Worm (Caenorhabditis elegans): ENCODE results near the gene clec-232.
"Not testable (repeated sequence)": the region's sequence is repeated elsewhere in the genome, so short reads cannot be mapped to it uniquely, and the experiment has no call there.

Gene clec-232

DNA sequence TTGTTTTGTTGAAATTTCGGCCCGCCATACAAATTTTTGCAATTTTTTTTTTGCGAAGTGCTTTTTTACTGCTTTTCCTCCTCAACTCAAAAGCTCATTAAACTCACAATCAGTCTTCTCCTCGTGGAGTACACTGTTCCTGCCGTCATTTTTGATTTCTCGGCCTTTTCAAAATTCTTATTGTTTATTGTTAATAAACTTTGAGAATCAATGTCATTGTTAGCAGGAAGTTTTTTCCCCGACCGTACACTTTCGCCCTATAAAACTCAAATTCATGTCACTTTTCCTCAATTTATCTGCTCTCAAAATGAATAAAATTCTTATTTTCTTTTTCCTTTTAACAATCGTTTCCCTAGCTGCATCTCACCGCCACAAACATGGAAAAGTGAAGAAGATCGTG is at the start of gene clec-232:
TSS of gene clec-232 (plus strand) at position 301 of the 400 bp plus-strand sequence.
- TF ChIP-seq madf-3 (GFP tag; IDR thresholded peaks at IDR 0.05) (no peak), akir-1 (GFP tag; optimal IDR thresholded peaks at IDR 0.05) (no peak), zim-3 (tag; optimal IDR thresholded peaks at IDR 0.05) (no peak), let-607 (tag; optimal IDR thresholded peaks at IDR 0.05) (no peak)

DNA sequence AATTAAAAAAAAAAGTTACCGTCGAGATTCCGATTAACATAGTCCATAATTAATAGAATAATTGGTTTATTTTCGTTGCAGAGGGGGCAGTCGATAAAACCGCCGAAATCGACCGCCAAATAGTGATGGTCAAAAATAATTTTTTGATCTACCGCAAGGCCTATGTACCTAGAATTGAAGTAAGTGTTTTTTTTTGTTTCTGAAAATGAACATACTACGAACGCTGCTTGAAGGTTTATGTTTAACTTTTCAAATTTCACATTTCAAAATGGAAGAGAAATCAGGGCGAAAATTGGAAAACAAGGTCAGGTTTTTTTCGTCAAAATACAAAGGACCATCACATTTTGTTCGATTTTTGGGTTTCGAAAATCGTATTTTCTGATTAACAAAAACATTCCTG is 47.6 kb upstream of the clec-232 start, which contains the start of gene pzf-1:
TSS of gene pzf-1 (minus strand) at position 101 of the 400 bp plus-strand sequence.
- no peak for TF ChIP-seq bed-2 (GFP tag; IDR thresholded peaks at IDR 0.05)
- TF ChIP-seq hrde-1 (tag; optimal IDR thresholded peaks at IDR 0.05; ENCODE audit: borderline replicate concordance) = no peak
- no peak for TF ChIP-seq ceh-79 (tag; optimal IDR thresholded peaks at IDR 0.05)

DNA sequence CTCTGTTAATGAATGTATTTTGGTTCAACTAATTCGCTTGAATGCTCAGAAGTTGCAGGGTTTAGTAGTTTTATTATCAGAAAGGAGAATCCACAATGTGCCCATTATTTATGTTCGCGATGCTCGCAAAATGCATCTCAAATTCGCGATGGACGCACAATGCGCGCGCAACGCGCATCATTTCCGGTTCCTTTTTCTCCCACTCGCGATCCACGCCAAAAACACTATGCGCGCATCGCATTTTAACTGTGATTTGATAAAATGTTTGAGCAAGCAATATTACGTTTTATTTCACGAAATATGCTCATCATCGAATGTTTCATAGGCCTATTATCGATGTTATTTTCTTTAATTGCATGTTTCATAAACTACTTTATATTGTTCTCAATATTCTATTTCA is 46.1 kb upstream of the clec-232 start, which contains the start of gene srbc-77:
TSS of gene srbc-77 (plus strand) at position 301 of the 400 bp plus-strand sequence.
- TF ChIP-seq B0336.3 (GFP tag; IDR thresholded peaks at IDR 0.05); ceh-91 (GFP tag; IDR thresholded peaks at IDR 0.05); C06A6.2 (GFP tag; conservative IDR thresholded peaks at IDR 0.05): not testable (repeated sequence)

DNA sequence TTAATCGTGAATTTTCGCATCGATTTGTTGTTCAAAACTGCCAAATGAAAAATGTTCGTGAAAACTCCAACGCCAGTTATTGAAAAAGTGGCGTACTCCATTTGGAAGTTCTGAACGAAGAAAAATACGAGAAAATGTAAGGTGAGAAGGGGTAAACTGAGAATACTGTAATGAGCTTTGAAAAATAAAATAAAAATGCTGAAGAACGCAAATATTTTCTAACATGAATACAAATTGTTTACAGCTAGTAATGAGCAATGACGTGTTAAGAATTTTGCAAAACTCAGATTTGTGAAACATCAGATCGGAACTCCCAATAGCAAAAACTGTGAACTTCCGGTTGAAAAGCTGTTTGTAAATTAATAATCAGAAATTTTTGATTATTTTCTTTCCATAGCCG is 43.6 kb upstream of the clec-232 start, which contains the start of gene srw-26:
TSS of gene srw-26 (minus strand) at position 101 of the 400 bp plus-strand sequence.
- no peak for TF ChIP-seq F39B2.1 (GFP tag; IDR thresholded peaks at IDR 0.05)
- TF ChIP-seq F10E7.11 (tag; optimal IDR thresholded peaks at IDR 0.05) = no peak
- no peak for TF ChIP-seq ets-4 (GFP tag; optimal IDR thresholded peaks at IDR 0.05)
- TF ChIP-seq nhr-90 (tag; optimal IDR thresholded peaks at IDR 0.05) = no peak

DNA sequence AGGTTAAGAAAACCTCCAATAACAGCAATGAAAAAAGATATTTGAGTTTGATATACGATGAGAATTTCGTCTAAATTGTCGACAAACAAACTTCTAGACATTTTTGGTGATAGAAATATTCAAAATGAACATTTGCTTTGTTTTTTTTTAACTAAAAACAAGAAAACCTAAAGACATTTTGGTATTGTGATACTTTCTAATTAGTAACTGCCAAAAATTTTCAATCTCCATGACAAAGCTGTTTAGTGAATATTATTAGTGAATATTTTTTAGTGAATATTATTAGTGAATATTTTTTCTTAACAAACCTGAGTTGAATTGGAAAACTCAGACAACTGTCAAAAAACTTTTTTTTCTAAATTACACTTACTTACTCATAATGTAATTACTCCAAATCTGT is 35.7 kb upstream of the clec-232 start, which contains the start of gene srw-55:
TSS of gene srw-55 (minus strand) at position 101 of the 400 bp plus-strand sequence.
- TF ChIP-seq K11D2.4 (GFP tag; IDR thresholded peaks at IDR 0.05) (no peak), hrde-1 (tag; optimal IDR thresholded peaks at IDR 0.05; ENCODE audit: borderline replicate concordance) (no peak), hmg-1.2 (GFP tag; IDR thresholded peaks at IDR 0.05) (no peak), lsl-1 (GFP tag; optimal IDR thresholded peaks at IDR 0.05) (no peak), nfya-2 (GFP tag; IDR thresholded peaks at IDR 0.05) (no peak)

DNA sequence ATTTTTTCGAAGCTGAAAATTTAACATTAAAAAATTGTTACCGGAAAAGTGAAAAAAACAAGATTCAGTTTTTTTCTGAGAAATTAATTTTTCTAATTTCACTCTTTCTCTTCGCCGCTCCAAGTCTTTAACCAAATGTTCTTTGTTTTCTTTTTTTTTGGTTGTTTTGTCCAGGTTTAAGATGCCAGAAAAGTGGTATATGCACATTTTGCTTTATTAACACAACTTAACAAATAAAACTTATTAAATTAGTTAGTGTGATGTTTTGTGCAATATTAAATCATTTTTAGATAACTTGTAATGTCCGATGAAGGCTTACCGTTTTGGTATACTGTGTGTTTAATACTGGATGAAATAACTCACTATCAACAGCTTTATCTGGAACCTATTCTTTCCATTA is 32.8 kb upstream of the clec-232 start, which contains the start of gene srw-53:
TSS of gene srw-53 (plus strand) at position 301 of the 400 bp plus-strand sequence.
- TF ChIP-seq K11D2.4 (GFP tag; IDR thresholded peaks at IDR 0.05) = no peak
- TF ChIP-seq die-1 (tag; optimal IDR thresholded peaks at IDR 0.05) = no peak
- no peak for TF ChIP-seq lin-35 (GFP tag; optimal IDR thresholded peaks at IDR 0.05)

DNA sequence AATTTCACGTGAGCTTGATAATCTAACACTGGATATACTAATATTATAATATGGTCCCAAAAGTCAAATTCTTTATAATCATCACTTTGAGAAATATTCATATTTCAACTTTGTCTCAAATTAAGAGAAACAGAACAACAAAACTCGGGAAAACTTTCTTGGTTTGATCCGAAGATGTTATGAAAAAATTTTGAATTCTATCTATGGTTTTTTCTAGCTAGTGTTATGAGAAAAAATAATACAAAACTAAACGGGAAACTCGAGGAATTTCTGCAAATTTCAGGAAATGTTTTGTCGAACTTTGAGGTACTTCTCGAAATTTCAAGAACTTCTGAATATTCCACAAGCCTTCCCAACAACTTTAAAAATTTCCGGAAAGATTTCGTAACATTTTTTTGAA is 25.0 kb upstream of the clec-232 start, which contains the start of gene srw-59:
TSS of gene srw-59 (minus strand) at position 101 of the 400 bp plus-strand sequence.
- TF ChIP-seq him-1 (tag; optimal IDR thresholded peaks at IDR 0.05) = no peak
- no peak for TF ChIP-seq rpc-1 (optimal IDR thresholded peaks at IDR 0.05)
- no peak for TF ChIP-seq rpc-1 (tag; optimal IDR thresholded peaks at IDR 0.05)
- TF ChIP-seq chd-7 (tag; optimal IDR thresholded peaks at IDR 0.05) = no peak

DNA sequence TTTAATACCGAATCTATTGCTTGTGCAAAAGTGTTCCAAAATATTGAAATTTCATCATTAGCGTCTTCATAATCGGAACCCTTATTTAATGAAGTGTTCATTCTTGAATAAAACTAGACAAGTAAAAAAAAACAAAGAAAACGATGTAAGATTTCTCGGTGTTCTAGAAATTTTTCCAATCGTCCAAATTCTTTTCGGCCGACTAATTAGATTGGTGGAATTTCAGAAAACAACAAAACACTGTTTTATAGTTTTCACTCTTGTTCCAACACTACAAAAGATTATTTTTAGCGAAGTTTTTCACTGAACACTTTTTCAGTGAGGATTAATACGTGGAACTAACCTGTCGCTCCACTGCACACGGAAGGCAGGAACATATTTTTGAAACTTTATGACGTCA is 23.2 kb upstream of the clec-232 start, which contains the start of gene srw-56:
TSS of gene srw-56 (minus strand) at position 101 of the 400 bp plus-strand sequence.
- TF ChIP-seq F23B12.7 (tag; optimal IDR thresholded peaks at IDR 0.05; ENCODE audit: insufficient read depth) (no peak), sdz-38 (tag; optimal IDR thresholded peaks at IDR 0.05) (no peak), him-1 (tag; optimal IDR thresholded peaks at IDR 0.05) (no peak), tbp1 (GFP tag; optimal IDR thresholded peaks at IDR 0.05) (no peak), repo-1 (tag; optimal IDR thresholded peaks at IDR 0.05) (no peak), hrde-1 (tag; optimal IDR thresholded peaks at IDR 0.05; ENCODE audit: borderline replicate concordance) (no peak), D2030.7 (GFP tag; IDR thresholded peaks at IDR 0.05) (no peak), F57A8.1 (GFP tag; optimal IDR thresholded peaks at IDR 0.05) (no peak), ceh-40 (GFP tag; IDR thresholded peaks at IDR 0.05) (no peak), Y67H2A.10 (GFP tag; conservative IDR thresholded peaks at IDR 0.05) (no peak), ztf-22 (GFP tag; optimal IDR thresholded peaks at IDR 0.05) (no peak), egl-18 (GFP tag; IDR thresholded peaks at IDR 0.05) (no peak), K11D2.4 (GFP tag; IDR thresholded peaks at IDR 0.05) (no peak), tlf-1 (GFP tag; optimal IDR thresholded peaks at IDR 0.05) (no peak), Y53G8AR.9 (GFP tag; conservative IDR thresholded peaks at IDR 0.05) (no peak)

All from whole organism, young adult.